Fruit fly (Drosophila melanogaster) whole organism, wandering third instar larva: ENCODE results near the gene CG3436.

Experiments used
- CrebA ChIP-seq: fragments of 200-800 bp; sonication (Bioruptor generic); optimal IDR thresholded peaks from 2 replicates; lab custom pipeline; 2016; ENCODE audit warnings: missing biosample characterization, mild to moderate bottlenecking, missing genetic modification characterization, borderline replicate concordance
- Dfd ChIP-seq: fragments of >200 bp; optimal IDR thresholded peaks from 2 replicates; lab custom pipeline; 2017; ENCODE audit warnings: missing biosample characterization, missing genetic modification characterization
- GATAd ChIP-seq: sonication (Bioruptor generic); optimal IDR thresholded peaks from 2 replicates; lab custom pipeline; 2016; ENCODE audit warnings: missing biosample characterization, missing genetic modification characterization
- Hr78 ChIP-seq: fragments of >200 bp; optimal IDR thresholded peaks from 2 replicates; lab custom pipeline; 2017; ENCODE audit warnings: missing biosample characterization, missing genetic modification characterization
- Jra ChIP-seq: sonication (Bioruptor generic); optimal IDR thresholded peaks from 2 replicates; lab custom pipeline; 2016; ENCODE audit warnings: missing biosample characterization, missing genetic modification characterization
- Mio ChIP-seq: sonication (Bioruptor generic); optimal IDR thresholded peaks from 2 replicates; lab custom pipeline; 2016; ENCODE audit warnings: missing biosample characterization, missing genetic modification characterization
- br ChIP-seq: fragments of 200-800 bp; sonication (Bioruptor generic); optimal IDR thresholded peaks from 2 replicates; lab custom pipeline; 2016; ENCODE audit warnings: missing biosample characterization, missing genetic modification characterization
- dsf ChIP-seq: sonication (Bioruptor generic); optimal IDR thresholded peaks from 2 replicates; lab custom pipeline; 2016; ENCODE audit warnings: missing biosample characterization, missing genetic modification characterization, borderline replicate concordance
- ey ChIP-seq: fragments of 200-800 bp; sonication (Bioruptor generic); optimal IDR thresholded peaks from 2 replicates; lab custom pipeline; 2016; ENCODE audit warnings: missing biosample characterization, missing genetic modification characterization
- jim ChIP-seq: fragments of 175-275, 200-325 bp; sonication (Bioruptor generic); optimal IDR thresholded peaks from 2 replicates; lab custom pipeline; 2016; ENCODE audit warnings: missing biosample characterization, mild to moderate bottlenecking, missing genetic modification characterization

DNA sequence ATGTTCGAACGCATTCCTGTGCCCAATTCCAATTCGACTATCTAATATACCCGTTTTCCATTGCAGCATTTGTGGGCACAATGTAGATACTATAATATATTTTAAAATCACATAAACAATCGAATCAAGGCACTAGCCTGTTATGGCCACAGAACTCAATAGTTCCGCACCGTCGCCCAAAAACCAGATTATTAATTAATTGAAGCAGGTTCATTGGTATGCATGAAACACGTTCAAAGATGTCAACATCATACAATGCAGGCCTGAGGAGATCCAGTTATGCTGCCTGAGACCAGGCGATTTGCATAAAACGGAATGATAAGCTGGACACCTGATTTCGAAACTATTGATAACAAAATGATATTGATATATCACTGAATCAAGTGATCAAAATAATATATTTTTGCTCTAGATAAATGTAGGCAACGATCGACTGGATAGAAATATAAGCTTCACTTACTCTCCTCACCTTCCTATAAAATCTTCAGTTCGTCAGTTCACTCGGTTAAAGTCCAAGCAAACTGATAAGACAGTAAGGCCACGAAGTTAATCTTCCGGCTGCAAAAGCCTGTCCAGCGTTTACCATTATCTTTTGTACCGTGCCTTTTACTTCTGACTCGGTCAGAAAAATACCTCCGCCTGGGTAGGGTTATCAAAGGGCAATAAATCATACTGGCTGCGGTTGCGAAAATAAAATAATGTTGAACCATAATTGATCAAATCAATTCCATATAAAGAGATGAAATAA, 20.3 kb upstream of the CG3436 start:
- TF ChIP-seq ey = no peak
- TF ChIP-seq Dfd (GFP tag; lab: Kevin White, UChicago) = no peak
- TF ChIP-seq Mio (GFP tag; lab: Kevin White, UChicago) = no peak
- TF ChIP-seq dsf (GFP tag; lab: Kevin White, UChicago) = no peak
- TF ChIP-seq Hr78 (GFP tag; lab: Kevin White, UChicago) = no peak
- no peak for TF ChIP-seq GATAd (GFP tag; lab: Kevin White, UChicago)
- no peak for TF ChIP-seq CrebA (GFP tag; lab: Kevin White, UChicago)
- TF ChIP-seq Jra = no peak
- TF ChIP-seq jim = no peak
- TF ChIP-seq br (GFP tag; lab: Kevin White, UChicago) = no peak
